Fruit fly (Drosophila melanogaster): ENCODE measurements around the gene Med.

The Med gene

DNA sequence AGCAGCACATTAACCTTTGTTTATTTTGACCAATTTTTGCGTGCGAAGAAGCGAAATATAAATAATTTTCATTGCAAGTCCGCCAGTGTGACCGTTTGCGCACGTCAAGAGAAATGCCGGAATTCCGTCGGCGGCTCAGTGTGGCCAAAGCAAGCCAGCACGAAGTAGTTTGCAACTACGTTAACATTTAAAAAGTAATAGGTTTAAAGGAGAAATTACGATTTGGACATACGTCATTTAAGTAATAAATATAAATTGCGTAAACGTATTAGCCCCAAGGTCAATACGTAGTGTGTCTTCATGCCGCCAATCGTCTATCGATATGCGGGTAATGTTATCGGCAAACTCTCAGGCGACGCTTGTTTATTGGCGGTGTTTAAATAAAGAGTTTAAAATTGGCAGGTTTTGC is 30.3 kb upstream of the Med start, which contains the start of the genes pygo and rod (continued):
- TF ChIP-seq peb (GFP tag; IDR thresholded peaks at IDR 0.05) = no peak
- TF ChIP-seq Rx (GFP tag; IDR thresholded peaks at IDR 0.05) = no peak
- TF ChIP-seq hb (GFP tag; IDR thresholded peaks at IDR 0.05; ENCODE audit: partially characterized antibody) = peak; percentile 72; the same call in 2 of the 3 replicates
- TF ChIP-seq bab2 (GFP tag; optimal IDR thresholded peaks at IDR 0.05) = no peak
- TF ChIP-seq p53 (GFP tag; optimal IDR thresholded peaks at IDR 0.05) = peak; percentile 39
- peak; percentile 69 for TF ChIP-seq YL-1 (GFP tag; optimal IDR thresholded peaks at IDR 0.05)
- TF ChIP-seq Lhr (GFP tag; optimal IDR thresholded peaks at IDR 0.05) = peak; percentile 20
- peak; percentile 34 for TF ChIP-seq lilli (GFP tag; optimal IDR thresholded peaks at IDR 0.05)
- peak; percentile 15 for TF ChIP-seq Side (GFP tag; optimal IDR thresholded peaks at IDR 0.05)
- TF ChIP-seq Chrac-16 (GFP tag; optimal IDR thresholded peaks at IDR 0.05) = no peak
- peak; percentile 34 for TF ChIP-seq CG33213 (GFP tag; optimal IDR thresholded peaks at IDR 0.05)
- TF ChIP-seq zen2 (GFP tag; IDR thresholded peaks at IDR 0.05; ENCODE audit: partially characterized antibody) = peak; percentile 30; the same call in 1 of the 3 replicates
- TF ChIP-seq chinmo (GFP tag; IDR thresholded peaks at IDR 0.05; ENCODE audit: partially characterized antibody) = 0 out of 4 replicates have a peak, but pooled peaks have one; percentile 60
- TF ChIP-seq Dref (GFP tag; IDR thresholded peaks at IDR 0.05) = peak; percentile 68
- peak; percentile 55 for TF ChIP-seq CG17829 (tag; optimal IDR thresholded peaks at IDR 0.05)
- TF ChIP-seq MESR4 (GFP tag; optimal IDR thresholded peaks at IDR 0.05) = peak; percentile 69
- no peak for TF ChIP-seq CG6254 (GFP tag; optimal IDR thresholded peaks at IDR 0.05)
- TF ChIP-seq CG15479 (GFP tag; optimal IDR thresholded peaks at IDR 0.05) = no peak
- no peak for TF ChIP-seq croc (GFP tag; conservative IDR thresholded peaks at IDR 0.05)
- no peak for TF ChIP-seq CG12219 (GFP tag; optimal IDR thresholded peaks at IDR 0.05)
- TF ChIP-seq Xbp1 (GFP tag; optimal IDR thresholded peaks at IDR 0.05) = peak; percentile 39
- no peak for TF ChIP-seq CG32767 (GFP tag; IDR thresholded peaks at IDR 0.05)
- peak; percentile 97 for TF ChIP-seq ftz-f1 (GFP tag; optimal IDR thresholded peaks at IDR 0.05)
- peak; percentile 67 for TF ChIP-seq CG16813 (GFP tag; IDR thresholded peaks at IDR 0.05; ENCODE audit: partially characterized antibody)
- TF ChIP-seq CG7271 (tag; optimal IDR thresholded peaks at IDR 0.05) = no peak
- TF ChIP-seq CG3838 (GFP tag; optimal IDR thresholded peaks at IDR 0.05) = no peak
- TF ChIP-seq usp (GFP tag; optimal IDR thresholded peaks at IDR 0.05) = no peak
- TF ChIP-seq CG2712 (tag; optimal IDR thresholded peaks at IDR 0.05) = peak; percentile 34
- no peak for TF ChIP-seq Dfd (GFP tag; optimal IDR thresholded peaks at IDR 0.05)

DNA sequence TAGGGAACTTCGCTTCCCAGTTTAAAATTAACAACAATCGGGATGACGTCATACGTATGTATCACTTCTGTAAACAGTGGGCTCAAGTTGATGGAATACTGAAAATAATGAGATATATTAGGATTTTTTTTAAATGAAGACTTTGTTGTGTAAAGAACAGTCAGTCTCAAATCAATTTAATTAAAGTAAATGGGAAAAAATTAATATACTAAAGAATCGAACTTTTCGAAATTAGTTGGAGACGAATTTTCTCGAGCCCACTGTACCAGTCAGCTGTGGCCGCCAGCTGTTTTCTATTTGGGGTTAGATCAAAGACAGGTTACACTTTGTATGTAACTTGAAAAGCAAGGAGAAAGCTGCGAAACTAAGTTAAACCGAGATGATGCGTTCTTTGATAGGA is 22.5 kb upstream of the Med start, which contains the start of gene CG1635:
Gene CG1635 (plus strand): TSS at position 300 of the 400 bp plus-strand sequence.
- TF ChIP-seq Mes4 (GFP tag; optimal IDR thresholded peaks at IDR 0.05) (peak; percentile 98), tgo (GFP tag; IDR thresholded peaks at IDR 0.05) (peak; percentile 99), zen2 (GFP tag; IDR thresholded peaks at IDR 0.05; ENCODE audit: partially characterized antibody) (no peak), CG9817 (tag; optimal IDR thresholded peaks at IDR 0.05) (peak; percentile 100), CG33557 (GFP tag; optimal IDR thresholded peaks at IDR 0.05) (peak; percentile 99), pho (GFP tag; optimal IDR thresholded peaks at IDR 0.05) (peak; percentile 99), ci (GFP tag; IDR thresholded peaks at IDR 0.05) (peak; percentile 100), aop (GFP tag; IDR thresholded peaks at IDR 0.05) (peak; percentile 95), nau (GFP tag; optimal IDR thresholded peaks at IDR 0.05) (no peak), wdn (GFP tag; IDR thresholded peaks at IDR 0.05) (peak; percentile 99), sna (GFP tag; IDR thresholded peaks at IDR 0.05; ENCODE audit: partially characterized antibody) (peak; percentile 73), CG7987 (GFP tag; optimal IDR thresholded peaks at IDR 0.05) (peak; percentile 98), zfh2 (GFP tag; optimal IDR thresholded peaks at IDR 0.05) (peak; percentile 98), CG17802 (tag; optimal IDR thresholded peaks at IDR 0.05) (peak; percentile 92), jing (GFP tag; optimal IDR thresholded peaks at IDR 0.05) (peak; percentile 97), ken (GFP tag; IDR thresholded peaks at IDR 0.05) (peak; percentile 99), phol (tag; optimal IDR thresholded peaks at IDR 0.05) (peak; percentile 99), Awh (GFP tag; IDR thresholded peaks at IDR 0.05) (peak; percentile 100), CG8290 (GFP tag; optimal IDR thresholded peaks at IDR 0.05) (peak; percentile 96), CG8290 (tag; optimal IDR thresholded peaks at IDR 0.05) (peak; percentile 95 to 99), MBD-R2 (GFP tag; IDR thresholded peaks at IDR 0.05) (peak; percentile 100), CG10565 (GFP tag; optimal IDR thresholded peaks at IDR 0.05) (peak; percentile 94), chinmo (GFP tag; IDR thresholded peaks at IDR 0.05; ENCODE audit: partially characterized antibody) (no peak), Chrac-16 (GFP tag; optimal IDR thresholded peaks at IDR 0.05) (peak; percentile 98), E2f2 (GFP tag; IDR thresholded peaks at IDR 0.05) (peak; percentile 92), danr (GFP tag; IDR thresholded peaks at IDR 0.05) (peak; percentile 99)
